Fruit fly (Drosophila melanogaster): ENCODE measurements around the gene CG12540.

CG12540 gene

DNA sequence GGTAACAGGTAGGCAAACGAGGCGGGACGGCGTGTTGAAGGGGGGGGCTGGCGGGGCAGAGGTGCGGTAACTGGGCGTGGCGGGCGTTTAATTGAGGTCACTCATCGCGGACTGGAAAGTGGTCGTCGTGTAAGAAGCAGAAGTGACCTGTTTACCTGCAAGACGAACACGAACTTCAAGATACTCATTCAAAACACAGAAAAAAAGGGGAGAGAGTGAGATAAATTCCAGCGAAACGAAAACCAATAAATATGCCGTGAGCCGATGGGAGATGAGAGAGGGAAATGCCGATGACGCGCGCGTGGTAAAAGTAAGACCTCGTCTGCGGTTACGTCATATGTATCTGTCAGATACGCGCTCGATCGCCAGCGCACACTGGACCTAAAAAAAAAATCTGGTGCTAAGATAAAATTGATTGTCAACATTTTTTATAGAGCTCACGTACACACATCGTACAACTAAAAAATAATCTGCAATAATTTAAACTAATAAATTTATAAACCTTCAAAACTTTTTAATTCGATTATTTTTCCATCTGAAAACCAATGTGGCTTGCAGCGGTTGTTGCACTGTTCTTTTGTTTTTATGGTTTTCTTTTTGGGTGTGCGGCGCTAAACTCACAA is 2.0 kb upstream of the CG12540 start (continued):
- peak; percentile 47 for TF ChIP-seq CG8359 (GFP tag; optimal IDR thresholded peaks at IDR 0.05; ENCODE audit: borderline replicate concordance)
- no peak for TF ChIP-seq CG15696 (tag; optimal IDR thresholded peaks at IDR 0.05)
- TF ChIP-seq CG18619 (GFP tag; optimal IDR thresholded peaks at IDR 0.05), result peak; percentile 12
- TF ChIP-seq CG4854 (GFP tag; optimal IDR thresholded peaks at IDR 0.05), result no peak
- TF ChIP-seq CG8089 (GFP tag; optimal IDR thresholded peaks at IDR 0.05), result no peak
- TF ChIP-seq CG2129 (GFP tag; IDR thresholded peaks at IDR 0.05; ENCODE audit: partially characterized antibody), result no peak
- no peak for TF ChIP-seq CG4404 (GFP tag; IDR thresholded peaks at IDR 0.05)
- no peak for TF ChIP-seq Dbx (GFP tag; IDR thresholded peaks at IDR 0.05)
- TF ChIP-seq hbn (GFP tag; IDR thresholded peaks at IDR 0.05; ENCODE audit: partially characterized antibody), result no peak
- peak; percentile 45 for TF ChIP-seq Fer3 (tag; optimal IDR thresholded peaks at IDR 0.05)
- TF ChIP-seq CG30403 (GFP tag; optimal IDR thresholded peaks at IDR 0.05), result peak; percentile 58
- TF ChIP-seq fd64A (GFP tag; optimal IDR thresholded peaks at IDR 0.05), result no peak
- no peak for TF ChIP-seq Dip3 (GFP tag; optimal IDR thresholded peaks at IDR 0.05)
- TF ChIP-seq CG7372 (GFP tag; IDR thresholded peaks at IDR 0.05), result 0 out of 2 replicates have a peak, but pooled peaks have one; percentile 18
- peak; percentile 85 for TF ChIP-seq nmo (GFP tag; optimal IDR thresholded peaks at IDR 0.05)
- no peak for TF ChIP-seq cas (GFP tag; IDR thresholded peaks at IDR 0.05)
- TF ChIP-seq CG4617 (GFP tag; optimal IDR thresholded peaks at IDR 0.05; ENCODE audit: borderline replicate concordance), result no peak
- peak; percentile 20 for TF ChIP-seq CG1602 (GFP tag; optimal IDR thresholded peaks at IDR 0.05)
- no peak for TF ChIP-seq cg (GFP tag; optimal IDR thresholded peaks at IDR 0.05)
- TF ChIP-seq CrebB (tag; optimal IDR thresholded peaks at IDR 0.05), result no peak
- TF ChIP-seq CG4282 (GFP tag; optimal IDR thresholded peaks at IDR 0.05), result no peak
- TF ChIP-seq CG14710 (tag; optimal IDR thresholded peaks at IDR 0.05), result peak; percentile 53
- TF ChIP-seq pb (GFP tag; optimal IDR thresholded peaks at IDR 0.05), result no peak
- no peak for TF ChIP-seq knrl (GFP tag; IDR thresholded peaks at IDR 0.05; ENCODE audit: partially characterized antibody)
- peak; percentile 70 for TF ChIP-seq Oli (tag; optimal IDR thresholded peaks at IDR 0.05)
- no peak for TF ChIP-seq NFAT (GFP tag; IDR thresholded peaks at IDR 0.05)
- TF ChIP-seq seq (GFP tag; IDR thresholded peaks at IDR 0.05), result peak; percentile 37; the same call in 1 of the 2 replicates
- no peak for TF ChIP-seq CTCF (GFP tag; optimal IDR thresholded peaks at IDR 0.05)
- no peak for TF ChIP-seq hb (GFP tag; IDR thresholded peaks at IDR 0.05; ENCODE audit: partially characterized antibody)
- peak; percentile 91 for TF ChIP-seq ci (GFP tag; IDR thresholded peaks at IDR 0.05)
- peak; percentile 6 for TF ChIP-seq Antp (GFP tag; optimal IDR thresholded peaks at IDR 0.05)
- no peak for TF ChIP-seq NC2α (GFP tag; optimal IDR thresholded peaks at IDR 0.05)
- TF ChIP-seq crol (GFP tag; IDR thresholded peaks at IDR 0.05), result 0 out of 2 replicates have a peak, but pooled peaks have one; percentile 27
- no peak for TF ChIP-seq Opbp (GFP tag; IDR thresholded peaks at IDR 0.05; ENCODE audit: partially characterized antibody)
- TF ChIP-seq CG7928 (GFP tag; optimal IDR thresholded peaks at IDR 0.05), result no peak
- TF ChIP-seq en (GFP tag; optimal IDR thresholded peaks at IDR 0.05), result no peak
- peak; percentile 36 for TF ChIP-seq CG18599 (GFP tag; optimal IDR thresholded peaks at IDR 0.05)
- peak; percentile 54; the same call in 1 of the 2 replicates for TF ChIP-seq sob (GFP tag; IDR thresholded peaks at IDR 0.05)
- TF ChIP-seq HLHmδ (GFP tag; optimal IDR thresholded peaks at IDR 0.05), result no peak
- TF ChIP-seq tin (GFP tag; optimal IDR thresholded peaks at IDR 0.05), result peak; percentile 55
- no peak for TF ChIP-seq CG4360 (GFP tag; IDR thresholded peaks at IDR 0.05)
- TF ChIP-seq CG12236 (GFP tag; optimal IDR thresholded peaks at IDR 0.05), result no peak
- TF ChIP-seq Deaf1 (tag; optimal IDR thresholded peaks at IDR 0.05), result peak; percentile 0
- TF ChIP-seq slou (GFP tag; optimal IDR thresholded peaks at IDR 0.05), result no peak
- no peak for TF ChIP-seq CG12155 (GFP tag; optimal IDR thresholded peaks at IDR 0.05)
- TF ChIP-seq gro (GFP tag; optimal IDR thresholded peaks at IDR 0.05), result no peak
- TF ChIP-seq Drgx (GFP tag; IDR thresholded peaks at IDR 0.05), result 0 out of 2 replicates have a peak, but pooled peaks have one; percentile 38
- 0 out of 2 replicates have a peak, but pooled peaks have one; percentile 11 for TF ChIP-seq Rfx (GFP tag; IDR thresholded peaks at IDR 0.05)
- TF ChIP-seq Bgb (GFP tag; IDR thresholded peaks at IDR 0.05; ENCODE audit: partially characterized antibody), result no peak
- TF ChIP-seq luna (GFP tag; optimal IDR thresholded peaks at IDR 0.05), result no peak

Measured in whole organism, embryonic.